Worm (Caenorhabditis elegans): ENCODE data around the gene hst-2.

ce11 chrX:11226595-11226994, 19.6 kb upstream of the hst-2 start, which contains the start of gene C34F6.12:
- TF ChIP-seq W03F9.2 (tag; optimal IDR thresholded peaks at IDR 0.05) (no peak), him-1 (tag; optimal IDR thresholded peaks at IDR 0.05) (no peak)

Data from whole organism, L4/young adult.